Worm (Caenorhabditis elegans) whole organism, young adult: ENCODE data around the gene aakg-1.

Source experiments
- B0035.1 ChIP-seq: sonication (generic microtip); optimal IDR thresholded peaks from 2 replicates; lab custom pipeline; 2016; ENCODE audit warnings: missing genetic modification characterization, mild to moderate bottlenecking, missing compliant biosample characterization, missing genotype, missing genetic modification reagents
- B0261.1 ChIP-seq: sonication (generic microtip); optimal IDR thresholded peaks from 2 replicates; lab custom pipeline; 2016; ENCODE audit warnings: mild to moderate bottlenecking, missing genetic modification characterization, moderate library complexity, missing compliant biosample characterization
- B0336.3 ChIP-seq: fragments of 200-800 bp; sonication (Bioruptor generic); IDR thresholded peaks from 2 replicates; pipeline ENCODE4 v1.3.6; 2022; ENCODE audit warnings: missing genetic modification characterization, missing compliant biosample characterization
- C06A6.2 ChIP-seq: fragments of 200-800 bp; sonication (Bioruptor generic); conservative IDR thresholded peaks from 2 replicates; pipeline ENCODE4 v1.3.6; 2022; ENCODE audit warnings: missing genetic modification characterization, missing compliant biosample characterization
- D2030.7 ChIP-seq: fragments of 200-800 bp; sonication (Bioruptor generic); IDR thresholded peaks from 2 replicates; pipeline ENCODE4 v1.3.6; 2022; ENCODE audit warnings: missing genetic modification reagents, missing genetic modification characterization, missing compliant biosample characterization
- F22D6.2 ChIP-seq: sonication (generic microtip); optimal IDR thresholded peaks from 2 replicates; lab custom pipeline; 2016; ENCODE audit warnings: mild to moderate bottlenecking, missing genetic modification characterization, missing compliant biosample characterization
- F23B12.7 ChIP-seq: sonication (generic microtip); optimal IDR thresholded peaks from 2 replicates; lab custom pipeline; 2017; ENCODE audit warnings: missing genetic modification characterization, mild to moderate bottlenecking, missing compliant biosample characterization, antibody characterized with exemption, moderate library complexity; ENCODE audit not compliant: insufficient read depth
- F37B4.10 ChIP-seq: fragments of 200-800 bp; sonication (Bioruptor generic); IDR thresholded peaks from 2 replicates; pipeline ENCODE4 v1.3.6; 2022; ENCODE audit warnings: missing genetic modification characterization, missing compliant biosample characterization
- F52B5.7 ChIP-seq: sonication (generic microtip); optimal IDR thresholded peaks from 2 replicates; lab custom pipeline; 2016; ENCODE audit warnings: mild to moderate bottlenecking, missing genetic modification characterization, missing compliant biosample characterization
- F55B11.4 ChIP-seq: sonication (generic microtip); optimal IDR thresholded peaks from 2 replicates; lab custom pipeline; 2016; ENCODE audit warnings: missing compliant biosample characterization, missing genetic modification characterization, borderline replicate concordance; ENCODE audit not compliant: insufficient read depth
- F57C9.4 ChIP-seq: sonication (generic microtip); optimal IDR thresholded peaks from 2 replicates; lab custom pipeline; 2017; ENCODE audit warnings: mild to moderate bottlenecking, missing genetic modification characterization, missing compliant biosample characterization
- T07F8.4 ChIP-seq: sonication (generic microtip); optimal IDR thresholded peaks from 2 replicates; lab custom pipeline; 2016; ENCODE audit warnings: mild to moderate bottlenecking, missing genetic modification characterization, moderate library complexity, missing compliant biosample characterization
- T26A5.8 ChIP-seq: sonication (generic microtip); optimal IDR thresholded peaks from 2 replicates; lab custom pipeline; 2016; ENCODE audit warnings: missing genetic modification characterization, missing compliant biosample characterization
- Y56A3A.18 ChIP-seq: fragments of 200-800 bp; sonication (Bioruptor generic); IDR thresholded peaks from 2 replicates; pipeline ENCODE4 v1.3.6; 2022; ENCODE audit warnings: missing genetic modification reagents, missing genetic modification characterization, missing compliant biosample characterization
- athp-1 ChIP-seq: sonication (generic microtip); optimal IDR thresholded peaks from 2 replicates; lab custom pipeline; 2017; ENCODE audit warnings: mild to moderate bottlenecking, missing genetic modification characterization, missing compliant biosample characterization
- attf-3 ChIP-seq: fragments of 200-800 bp; sonication (Bioruptor generic); conservative IDR thresholded peaks from 2 replicates; pipeline ENCODE4 v1.3.6; 2022; ENCODE audit warnings: missing genetic modification reagents, missing genetic modification characterization, missing compliant biosample characterization
- attf-6 ChIP-seq: fragments of 200-800 bp; sonication (Bioruptor generic); IDR thresholded peaks from 2 replicates; pipeline ENCODE4 v1.3.6; 2022; ENCODE audit warnings: missing genetic modification reagents, missing genetic modification characterization, missing compliant biosample characterization
- cebp-1 ChIP-seq, 2 experiments: fragments of 200-800 bp in 1 of 2; sonication (Bioruptor generic) in 1 of 2; sonication (generic microtip) in 1 of 2; IDR thresholded peaks in 1 of 2; optimal IDR thresholded peaks in 1 of 2; 2 replicates each; pipeline versions ENCODE4 v1.3.6 to Lab custom; 2017 to 2022; ENCODE audit warnings: missing compliant biosample characterization in 2 of 2, missing genetic modification characterization in 2 of 2, mild to moderate bottlenecking in 1 of 2, missing genetic modification reagents in 1 of 2, moderate library complexity in 1 of 2
- ceh-100 ChIP-seq: fragments of 200-800 bp; sonication (Bioruptor generic); IDR thresholded peaks from 2 replicates; pipeline ENCODE4 v1.3.6; 2022; ENCODE audit warnings: missing genetic modification reagents, missing genetic modification characterization, missing compliant biosample characterization
- ceh-27 ChIP-seq: fragments of 200-800 bp; sonication (Bioruptor generic); optimal IDR thresholded peaks from 2 replicates; lab custom pipeline; 2018; ENCODE audit warnings: mild to moderate bottlenecking, missing genetic modification characterization, moderate library complexity, missing compliant biosample characterization
- ceh-91 ChIP-seq: fragments of 200-800 bp; sonication (Bioruptor generic); IDR thresholded peaks from 2 replicates; pipeline ENCODE4 v1.3.6; 2022; ENCODE audit warnings: missing genetic modification reagents, missing genetic modification characterization, missing compliant biosample characterization
- dox-1 ChIP-seq: fragments of 200-800 bp; sonication (Bioruptor generic); IDR thresholded peaks from 2 replicates; pipeline ENCODE4 v1.3.6; 2022; ENCODE audit warnings: missing genetic modification reagents, missing genetic modification characterization, missing compliant biosample characterization
- dpff-1 ChIP-seq: sonication (generic microtip); optimal IDR thresholded peaks from 2 replicates; lab custom pipeline; 2017; ENCODE audit warnings: mild to moderate bottlenecking, missing genetic modification characterization, missing compliant biosample characterization
- egrh-3 ChIP-seq: fragments of 200-800 bp; sonication (Bioruptor generic); IDR thresholded peaks from 2 replicates; pipeline ENCODE4 v1.3.6; 2022; ENCODE audit warnings: missing genetic modification reagents, missing genetic modification characterization, missing compliant biosample characterization
- fkh-3 ChIP-seq: sonication (generic microtip); optimal IDR thresholded peaks from 2 replicates; lab custom pipeline; 2016; ENCODE audit warnings: mild to moderate bottlenecking, missing genetic modification characterization, missing compliant biosample characterization
- hlh-12 ChIP-seq: sonication (generic microtip); optimal IDR thresholded peaks from 2 replicates; lab custom pipeline; 2016; ENCODE audit warnings: missing genetic modification characterization, missing compliant biosample characterization
- let-526 ChIP-seq: fragments of 200-800 bp; sonication (Bioruptor generic); IDR thresholded peaks from 2 replicates; pipeline ENCODE4 v1.3.6; 2022; ENCODE audit warnings: missing genetic modification reagents, missing genetic modification characterization, missing compliant biosample characterization
- let-607 ChIP-seq, 2 experiments: fragments of 200-800 bp in 1 of 2; sonication (Bioruptor generic) in 1 of 2; sonication (generic microtip) in 1 of 2; optimal IDR thresholded peaks; 2 replicates each; lab custom pipeline; 2016 to 2018; ENCODE audit warnings: mild to moderate bottlenecking in 2 of 2, missing compliant biosample characterization in 2 of 2, missing genetic modification characterization in 2 of 2, moderate library complexity in 2 of 2, missing genotype in 1 of 2
- lin-26 ChIP-seq: fragments of 200-800 bp; sonication (Bioruptor generic); IDR thresholded peaks from 2 replicates; pipeline ENCODE4 v1.3.6; 2022; ENCODE audit warnings: missing genetic modification reagents, missing genetic modification characterization, missing compliant biosample characterization
- lin-35 ChIP-seq, 3 experiments: fragments of 150-350 bp in 2 of 3; sonication (generic microtip) in 1 of 3; optimal IDR thresholded peaks; 2 replicates each; lab custom pipeline; 2014 to 2018; ENCODE audit warnings: missing biosample characterization in 3 of 3, missing genetic modification characterization in 3 of 3, missing genetic modification reagents in 3 of 3
- nhr-179 ChIP-seq: sonication (generic microtip); optimal IDR thresholded peaks from 2 replicates; lab custom pipeline; 2016; ENCODE audit warnings: mild to moderate bottlenecking, missing genetic modification characterization, missing compliant biosample characterization
- rec-8 ChIP-seq, 2 experiments: sonication (generic microtip); optimal IDR thresholded peaks; 2 replicates each; lab custom pipeline; 2016; ENCODE audit warnings: mild to moderate bottlenecking in 2 of 2, missing genetic modification characterization in 2 of 2, missing genetic modification reagents in 2 of 2, missing genotype in 2 of 2, missing biosample characterization in 1 of 2, missing compliant biosample characterization in 1 of 2, moderate library complexity in 1 of 2
- repo-1 ChIP-seq: sonication (generic microtip); optimal IDR thresholded peaks from 2 replicates; lab custom pipeline; 2017; ENCODE audit warnings: mild to moderate bottlenecking, missing genetic modification characterization, missing compliant biosample characterization
- sdz-38 ChIP-seq: sonication (generic microtip); optimal IDR thresholded peaks from 2 replicates; lab custom pipeline; 2016; ENCODE audit warnings: missing genotype, missing genetic modification characterization, missing compliant biosample characterization
- sea-2 ChIP-seq: fragments of 200-800 bp; sonication (Bioruptor generic); IDR thresholded peaks from 2 replicates; pipeline ENCODE4 v1.3.6; 2022; ENCODE audit warnings: missing genetic modification characterization, missing compliant biosample characterization
- snpc-1.3 ChIP-seq: sonication (generic microtip); optimal IDR thresholded peaks from 2 replicates; lab custom pipeline; 2017; ENCODE audit warnings: missing genetic modification characterization, mild to moderate bottlenecking, missing compliant biosample characterization, antibody characterized with exemption, moderate library complexity, missing genotype, missing genetic modification reagents; ENCODE audit not compliant: insufficient read depth
- snpc-4 ChIP-seq, 5 experiments: fragments of 150-350 bp in 1 of 5; sonication (generic microtip) in 4 of 5; optimal IDR thresholded peaks; 2 replicates each; lab custom pipeline; 2014 to 2018; ENCODE audit warnings: missing genetic modification characterization in 5 of 5, missing biosample characterization in 3 of 5, antibody characterized with exemption in 2 of 5, mild to moderate bottlenecking in 2 of 5, missing compliant biosample characterization in 2 of 5, missing genotype in 2 of 5, moderate library complexity in 2 of 5, missing genetic modification reagents in 1 of 5
- sptf-2 ChIP-seq: fragments of 200-800 bp; sonication (Bioruptor generic); optimal IDR thresholded peaks from 2 replicates; lab custom pipeline; 2018; ENCODE audit warnings: mild to moderate bottlenecking, missing genetic modification characterization, missing compliant biosample characterization
- tbp1 ChIP-seq: fragments of 200-800 bp; sonication (Bioruptor generic); optimal IDR thresholded peaks from 2 replicates; lab custom pipeline; 2018; ENCODE audit warnings: mild to moderate bottlenecking, missing genetic modification characterization, missing compliant biosample characterization
- unc-130 ChIP-seq: sonication (generic microtip); optimal IDR thresholded peaks from 2 replicates; lab custom pipeline; 2016; ENCODE audit warnings: missing genetic modification reagents, missing genetic modification characterization, missing compliant biosample characterization
- zfh-2 ChIP-seq: fragments of 200-800 bp; sonication (Bioruptor generic); conservative IDR thresholded peaks from 2 replicates; pipeline ENCODE4 v1.3.6; 2022; ENCODE audit warnings: missing genetic modification reagents, missing genetic modification characterization, missing compliant biosample characterization
- ztf-22 ChIP-seq: fragments of 200-800 bp; sonication (Bioruptor generic); optimal IDR thresholded peaks from 2 replicates; lab custom pipeline; 2018; ENCODE audit warnings: mild to moderate bottlenecking, missing genetic modification characterization, moderate library complexity, missing compliant biosample characterization
- ztf-3 ChIP-seq: fragments of 200-800 bp; sonication (Bioruptor generic); optimal IDR thresholded peaks from 2 replicates; lab custom pipeline; 2018; ENCODE audit warnings: mild to moderate bottlenecking, missing genetic modification characterization, missing compliant biosample characterization

Gene aakg-1

ce11 chrIII:12598418-12599330 is 23.5 kb upstream of the aakg-1 start (continued):
- TF ChIP-seq F55B11.4, result no peak
- TF ChIP-seq tbp1 (GFP tag; lab: Kevin White, UChicago), result peak; percentile 54
- TF ChIP-seq athp-1 (tag; lab: Kevin White, UChicago), result peak; percentile 56
- TF ChIP-seq F52B5.7, result peak; percentile 71
- TF ChIP-seq B0261.1 (tag; lab: Kevin White, UChicago), result peak; percentile 18
- no peak for TF ChIP-seq sdz-38 (tag; lab: Kevin White, UChicago)
- TF ChIP-seq lin-26 (GFP tag; lab: Robert Waterston, UW), result no peak
- TF ChIP-seq snpc-4 (GFP tag; optimal IDR thresholded peaks at IDR 0.05; lab: Kevin White, UChicago), result no peak
- peak in 3 of 4 experiments; percentile 22 to 51 (median 35) for TF ChIP-seq snpc-4 (tag; optimal IDR thresholded peaks at IDR 0.05; lab: Kevin White, UChicago)
- no peak for TF ChIP-seq hlh-12
- peak; percentile 34 for TF ChIP-seq ceh-100 (GFP tag; lab: Robert Waterston, UW)
- TF ChIP-seq let-607 (tag; optimal IDR thresholded peaks at IDR 0.05; lab: Kevin White, UChicago), result peak in 1 of 2 experiments; percentile 10
- peak; percentile 55 for TF ChIP-seq F57C9.4 (tag; lab: Kevin White, UChicago)
- no peak for TF ChIP-seq F22D6.2 (tag; lab: Kevin White, UChicago)
- TF ChIP-seq nhr-179, result no peak
- TF ChIP-seq rec-8 (tag; optimal IDR thresholded peaks at IDR 0.05; lab: Kevin White, UChicago), result no peak
- TF ChIP-seq sptf-2, result no peak
- TF ChIP-seq sea-2, result no peak
- TF ChIP-seq attf-6 (GFP tag; lab: Robert Waterston, UW), result 0 out of 2 replicates have a peak, but pooled peaks have one; percentile 31
- TF ChIP-seq cebp-1 (GFP tag; IDR thresholded peaks at IDR 0.05; lab: Robert Waterston, UW), result 0 out of 2 replicates have a peak, but pooled peaks have one; percentile 30
- peak; percentile 84 for TF ChIP-seq cebp-1 (tag; optimal IDR thresholded peaks at IDR 0.05; lab: Kevin White, UChicago)
- TF ChIP-seq zfh-2 (GFP tag; lab: Robert Waterston, UW), result peak; percentile 77
- TF ChIP-seq F23B12.7, result peak; percentile 41
- TF ChIP-seq dox-1 (GFP tag; lab: Robert Waterston, UW), result peak; percentile 61; the same call in 1 of the 2 replicates
- TF ChIP-seq repo-1 (tag; lab: Kevin White, UChicago), result peak; percentile 54
- no peak for TF ChIP-seq fkh-3 (tag; lab: Kevin White, UChicago)
- peak; percentile 59 for TF ChIP-seq dpff-1 (tag; lab: Kevin White, UChicago)
- peak; percentile 40; the same call in 1 of the 2 replicates for TF ChIP-seq ceh-91 (GFP tag; lab: Robert Waterston, UW)
- 0 out of 2 replicates have a peak, but pooled peaks have one; percentile 44 for TF ChIP-seq attf-3 (GFP tag; lab: Robert Waterston, UW)
- peak; percentile 50; the same call in 1 of the 2 replicates for TF ChIP-seq C06A6.2 (GFP tag; lab: Robert Waterston, UW)
- TF ChIP-seq egrh-3 (GFP tag; lab: Robert Waterston, UW), result peak; percentile 61; the same call in 1 of the 2 replicates
- TF ChIP-seq lin-35 (GFP tag; optimal IDR thresholded peaks at IDR 0.05; lab: Kevin White, UChicago), result peak in 1 of 3 experiments; percentile 48
- TF ChIP-seq B0035.1, result peak; percentile 27
- TF ChIP-seq unc-130 (GFP tag; lab: Kevin White, UChicago), result no peak
- peak; percentile 59 for TF ChIP-seq B0336.3
- peak; percentile 38 for TF ChIP-seq D2030.7 (GFP tag; lab: Robert Waterston, UW)
- no peak for TF ChIP-seq T07F8.4 (tag; lab: Kevin White, UChicago)
- TF ChIP-seq let-526, result peak; percentile 37; the same call in 1 of the 2 replicates
- no peak for TF ChIP-seq ztf-3 (GFP tag; lab: Kevin White, UChicago)
- TF ChIP-seq Y56A3A.18 (GFP tag; lab: Robert Waterston, UW), result peak; percentile 70
- 0 out of 2 replicates have a peak, but pooled peaks have one; percentile 6 for TF ChIP-seq F37B4.10
- no peak for TF ChIP-seq ztf-22 (GFP tag; lab: Kevin White, UChicago)
- TF ChIP-seq snpc-1.3 (tag; lab: Kevin White, UChicago), result no peak
- peak; percentile 47 for TF ChIP-seq ceh-27 (GFP tag; lab: Kevin White, UChicago)
- no peak for TF ChIP-seq T26A5.8 (tag; lab: Kevin White, UChicago)
